Fruit fly (Drosophila melanogaster) whole organism, wandering third instar larva: ENCODE measurements around the gene GstD2.

ENCODE experiments used
- Hr83 ChIP-seq: fragments of 200-300 bp; sonication (Bioruptor generic); optimal IDR thresholded peaks from 2 replicates; lab custom pipeline; 2016; ENCODE audit warnings: missing biosample characterization, mild to moderate bottlenecking, missing genetic modification characterization, moderate library complexity; ENCODE audit not compliant: poor library complexity, severe bottlenecking
- Vsx2 ChIP-seq: fragments of 200-300, 225-300 bp; sonication (Bioruptor generic); optimal IDR thresholded peaks from 2 replicates; lab custom pipeline; 2018; ENCODE audit warnings: missing biosample characterization, missing genetic modification characterization; ENCODE audit not compliant: partially characterized antibody
- brk ChIP-seq: fragments of 200-800 bp; sonication (Bioruptor generic); optimal IDR thresholded peaks from 2 replicates; lab custom pipeline; 2016; ENCODE audit warnings: missing biosample characterization, mild to moderate bottlenecking, missing genetic modification characterization
- dl ChIP-seq, 2 experiments: fragments of 175-275, 200-275 bp in 1 of 2; fragments of 200-275 bp in 1 of 2; sonication (Bioruptor generic); optimal IDR thresholded peaks; lab custom pipeline; 2018; ENCODE audit warnings: mild to moderate bottlenecking in 2 of 2, missing biosample characterization in 2 of 2, missing genetic modification characterization in 2 of 2, moderate library complexity in 2 of 2; ENCODE audit not compliant: partially characterized antibody in 2 of 2, insufficient read depth in 1 of 2
- fru ChIP-seq: fragments of 200-800 bp; sonication (Bioruptor generic); optimal IDR thresholded peaks from 3 replicates; lab custom pipeline; 2016; ENCODE audit warnings: missing biosample characterization, mild to moderate bottlenecking, missing genetic modification characterization
- lola ChIP-seq: fragments of >200 bp; optimal IDR thresholded peaks from 2 replicates; lab custom pipeline; 2017; ENCODE audit warnings: missing biosample characterization, missing genetic modification characterization
- sv ChIP-seq: fragments of 200-800 bp; sonication (Bioruptor generic); optimal IDR thresholded peaks from 3 replicates; lab custom pipeline; 2016; ENCODE audit warnings: missing biosample characterization, missing genetic modification characterization
- usp ChIP-seq: fragments of >200 bp; optimal IDR thresholded peaks from 2 replicates; lab custom pipeline; 2017; ENCODE audit warnings: missing biosample characterization, missing genetic modification characterization

DNA sequence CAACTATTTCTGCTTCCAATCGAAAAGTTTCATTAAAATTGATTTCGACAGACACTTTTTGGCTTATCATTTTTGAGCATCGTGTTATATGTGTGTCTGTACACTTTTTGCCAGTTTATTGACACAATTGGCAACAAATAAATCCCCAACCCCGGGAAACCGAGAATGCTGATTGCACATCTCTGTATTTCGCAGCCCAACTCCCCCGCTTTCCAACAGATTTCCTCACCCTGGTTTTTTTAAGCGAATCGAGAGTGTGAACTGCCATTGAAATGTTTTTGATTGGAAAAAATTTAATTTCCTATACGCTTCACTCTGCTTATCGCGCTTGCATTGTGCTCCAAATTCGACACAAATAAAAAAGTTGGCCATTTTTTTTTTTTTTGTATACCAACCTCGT lies 44.9 kb upstream of the GstD2 start:
- TF ChIP-seq brk (no peak), lola (no peak), Hr83 (no peak), dl (GFP tag; optimal IDR thresholded peaks at IDR 0.05; lab: Kevin White, UChicago; ENCODE audit: insufficient read depth in 1 of 2, partially characterized antibody in 2 of 2) (no peak), Vsx2 (no peak), fru (GFP tag; lab: Kevin White, UChicago) (no peak), usp (GFP tag; lab: Kevin White, UChicago) (no peak), sv (GFP tag; lab: Kevin White, UChicago) (no peak)
